Worm (Caenorhabditis elegans) whole organism, late embryonic: Measurements from ENCODE around the gene mma-1.

Source experiments
- C08G9.2 ChIP-seq: sonication (generic microtip); optimal IDR thresholded peaks from 2 replicates; lab custom pipeline; 2016; ENCODE audit warnings: mild to moderate bottlenecking, missing genetic modification characterization, moderate library complexity, missing compliant biosample characterization
- F13H6.1 ChIP-seq: sonication (generic microtip); optimal IDR thresholded peaks from 2 replicates; lab custom pipeline; 2016; ENCODE audit warnings: missing genetic modification characterization, missing compliant biosample characterization
- K02D7.2 ChIP-seq: sonication (generic microtip); optimal IDR thresholded peaks from 2 replicates; lab custom pipeline; 2017; ENCODE audit warnings: mild to moderate bottlenecking, missing genetic modification characterization, missing compliant biosample characterization
- K09A11.1 ChIP-seq: sonication (generic microtip); optimal IDR thresholded peaks from 2 replicates; lab custom pipeline; 2017; ENCODE audit warnings: antibody characterized with exemption, mild to moderate bottlenecking, missing genetic modification characterization, missing compliant biosample characterization; ENCODE audit not compliant: insufficient read depth
- T23F11.4 ChIP-seq: fragments of 200-800 bp; sonication (Bioruptor generic); optimal IDR thresholded peaks from 2 replicates; lab custom pipeline; 2018; ENCODE audit warnings: mild to moderate bottlenecking, missing genetic modification characterization, missing compliant biosample characterization
- ahr-1 ChIP-seq: sonication (generic microtip); optimal IDR thresholded peaks from 2 replicates; lab custom pipeline; 2016; ENCODE audit warnings: missing genetic modification characterization, missing compliant biosample characterization
- ceh-14 ChIP-seq: sonication (generic microtip); optimal IDR thresholded peaks from 2 replicates; lab custom pipeline; 2016; ENCODE audit warnings: missing genotype, missing genetic modification characterization, missing compliant biosample characterization
- ceh-19 ChIP-seq: fragments of 200-800 bp; sonication (Bioruptor generic); optimal IDR thresholded peaks from 2 replicates; lab custom pipeline; 2018; ENCODE audit warnings: mild to moderate bottlenecking, missing genetic modification characterization, missing compliant biosample characterization
- ceh-30 ChIP-seq: fragments of 150-350 bp; optimal IDR thresholded peaks from 2 replicates; lab custom pipeline; 2014; ENCODE audit warnings: missing biosample characterization, missing genetic modification characterization
- ceh-34 ChIP-seq: sonication (generic microtip); optimal IDR thresholded peaks from 2 replicates; lab custom pipeline; 2016; ENCODE audit warnings: mild to moderate bottlenecking, missing genetic modification characterization, missing compliant biosample characterization
- ceh-45 ChIP-seq: fragments of 200-800 bp; sonication (Bioruptor generic); IDR thresholded peaks from 2 replicates; pipeline ENCODE4 v1.3.6; 2022; ENCODE audit warnings: missing genetic modification reagents, missing genetic modification characterization, missing compliant biosample characterization
- ceh-6 ChIP-seq: fragments of 200-800 bp; sonication (Bioruptor generic); optimal IDR thresholded peaks from 2 replicates; lab custom pipeline; 2018; ENCODE audit warnings: mild to moderate bottlenecking, missing genetic modification characterization, missing compliant biosample characterization
- che-1 ChIP-seq: sonication (generic microtip); optimal IDR thresholded peaks from 2 replicates; lab custom pipeline; 2016; ENCODE audit warnings: mild to moderate bottlenecking, missing genetic modification characterization, missing compliant biosample characterization
- dmd-4 ChIP-seq: sonication (generic microtip); optimal IDR thresholded peaks from 2 replicates; lab custom pipeline; 2016; ENCODE audit warnings: borderline replicate concordance, missing genetic modification characterization, missing compliant biosample characterization
- dve-1 ChIP-seq: sonication (generic microtip); optimal IDR thresholded peaks from 2 replicates; lab custom pipeline; 2017; ENCODE audit warnings: antibody characterized with exemption, mild to moderate bottlenecking, missing genetic modification characterization, missing compliant biosample characterization
- elt-2 ChIP-seq: sonication (generic microtip); optimal IDR thresholded peaks from 2 replicates; lab custom pipeline; 2016; ENCODE audit warnings: missing genetic modification reagents, missing genetic modification characterization, missing compliant biosample characterization
- elt-4 ChIP-seq: sonication (generic microtip); optimal IDR thresholded peaks from 2 replicates; lab custom pipeline; 2016; ENCODE audit warnings: missing genetic modification characterization, missing compliant biosample characterization
- ets-4 ChIP-seq: sonication (generic microtip); optimal IDR thresholded peaks from 2 replicates; lab custom pipeline; 2016; ENCODE audit warnings: missing genetic modification characterization, missing compliant biosample characterization
- fax-1 ChIP-seq: sonication (generic microtip); optimal IDR thresholded peaks from 2 replicates; lab custom pipeline; 2016; ENCODE audit warnings: missing genotype, missing genetic modification characterization, missing compliant biosample characterization
- fkh-6 ChIP-seq: sonication (generic microtip); optimal IDR thresholded peaks from 2 replicates; lab custom pipeline; 2016; ENCODE audit warnings: missing genetic modification characterization, missing compliant biosample characterization
- hlh-8 ChIP-seq: sonication (generic microtip); optimal IDR thresholded peaks from 2 replicates; lab custom pipeline; 2016; ENCODE audit warnings: missing genotype, missing genetic modification characterization, missing compliant biosample characterization
- lim-6 ChIP-seq: sonication (generic microtip); optimal IDR thresholded peaks from 2 replicates; lab custom pipeline; 2016; ENCODE audit warnings: missing genetic modification characterization, missing compliant biosample characterization
- madf-2 ChIP-seq: sonication (generic microtip); optimal IDR thresholded peaks from 2 replicates; lab custom pipeline; 2017; ENCODE audit warnings: missing genetic modification characterization, missing compliant biosample characterization
- mec-3 ChIP-seq: sonication (generic microtip); optimal IDR thresholded peaks from 2 replicates; lab custom pipeline; 2016; ENCODE audit warnings: borderline replicate concordance, missing genetic modification characterization, missing compliant biosample characterization
- nfya-1 ChIP-seq: sonication (generic microtip); optimal IDR thresholded peaks from 2 replicates; lab custom pipeline; 2017; ENCODE audit warnings: missing genetic modification characterization, mild to moderate bottlenecking, missing compliant biosample characterization, antibody characterized with exemption, moderate library complexity
- pag-3 ChIP-seq: sonication (generic microtip); optimal IDR thresholded peaks from 2 replicates; lab custom pipeline; 2016; ENCODE audit warnings: missing compliant biosample characterization, missing genetic modification characterization, borderline replicate concordance
- pat-9 ChIP-seq: fragments of 200-800 bp; sonication (Bioruptor generic); optimal IDR thresholded peaks from 2 replicates; lab custom pipeline; 2018; ENCODE audit warnings: mild to moderate bottlenecking, missing genetic modification characterization, moderate library complexity, missing compliant biosample characterization
- pha-2 ChIP-seq: sonication (generic microtip); optimal IDR thresholded peaks from 2 replicates; lab custom pipeline; 2017; ENCODE audit warnings: mild to moderate bottlenecking, missing genetic modification characterization, missing compliant biosample characterization
- pha-4 ChIP-seq: fragments of 150-350 bp; optimal IDR thresholded peaks from 2 replicates; lab custom pipeline; 2018; ENCODE audit warnings: missing biosample characterization, missing genetic modification reagents, missing genetic modification characterization
- pqm-1 ChIP-seq: sonication (generic microtip); optimal IDR thresholded peaks from 2 replicates; lab custom pipeline; 2016; ENCODE audit warnings: missing genetic modification characterization, missing compliant biosample characterization
- pros-1 ChIP-seq: fragments of 150-350 bp; optimal IDR thresholded peaks from 2 replicates; lab custom pipeline; 2014; ENCODE audit warnings: missing biosample characterization, missing genetic modification reagents, missing genetic modification characterization
- ref-2 ChIP-seq: sonication (generic microtip); optimal IDR thresholded peaks from 2 replicates; lab custom pipeline; 2016; ENCODE audit warnings: missing genetic modification characterization, missing compliant biosample characterization
- rnt-1 ChIP-seq: sonication (generic microtip); optimal IDR thresholded peaks from 2 replicates; lab custom pipeline; 2016; ENCODE audit warnings: missing genetic modification characterization, missing compliant biosample characterization
- sdc-2 ChIP-seq: sonication (generic microtip); optimal IDR thresholded peaks from 2 replicates; lab custom pipeline; 2016; ENCODE audit warnings: missing genotype, missing genetic modification characterization, missing compliant biosample characterization
- sox-2 ChIP-seq: fragments of 200-800 bp; sonication (Bioruptor generic); IDR thresholded peaks from 2 replicates; pipeline ENCODE4 v1.3.6; 2022; ENCODE audit warnings: missing genetic modification reagents, missing genetic modification characterization, missing compliant biosample characterization
- tbx-2 ChIP-seq: sonication (generic microtip); optimal IDR thresholded peaks from 2 replicates; lab custom pipeline; 2016; ENCODE audit warnings: missing genetic modification characterization, missing compliant biosample characterization
- tbx-7 ChIP-seq: sonication (generic microtip); optimal IDR thresholded peaks from 2 replicates; lab custom pipeline; 2016; ENCODE audit warnings: missing genotype, missing genetic modification characterization, missing compliant biosample characterization
- ttx-3 ChIP-seq: sonication (generic microtip); optimal IDR thresholded peaks from 2 replicates; lab custom pipeline; 2016; ENCODE audit warnings: missing genetic modification reagents, missing genetic modification characterization, missing compliant biosample characterization
- unc-42 ChIP-seq: sonication (generic microtip); optimal IDR thresholded peaks from 2 replicates; lab custom pipeline; 2016; ENCODE audit warnings: missing genotype, missing genetic modification characterization, missing compliant biosample characterization
- ztf-16 ChIP-seq: sonication (generic microtip); optimal IDR thresholded peaks from 2 replicates; lab custom pipeline; 2017; ENCODE audit warnings: missing genetic modification characterization, missing compliant biosample characterization

mma-1 gene

DNA sequence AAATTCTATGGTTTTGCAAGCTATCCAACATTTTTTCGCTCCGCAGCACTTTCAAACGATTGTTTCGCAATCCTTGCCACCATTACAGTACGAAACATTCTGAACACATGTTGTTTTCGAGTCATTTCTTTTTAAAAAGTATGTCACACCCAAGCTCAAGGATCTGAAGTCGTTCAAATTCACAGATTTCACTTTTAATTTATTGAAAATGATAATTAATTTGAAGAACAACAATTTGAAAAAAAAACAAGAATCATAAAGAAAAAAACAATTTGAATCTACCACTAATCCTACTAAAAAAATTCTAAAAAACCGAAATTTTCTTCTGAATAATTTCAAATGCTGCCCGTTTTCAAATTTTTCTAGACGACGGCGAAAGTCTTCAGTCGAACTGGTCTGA is 3.7 kb downstream of the mma-1 start, which contains the start of gene C14C10.2:
Gene C14C10.2, minus strand, starts transcription at position 101 of the 400 bp plus-strand sequence.
- no peak for TF ChIP-seq che-1 (tag; lab: Kevin White, UChicago)

DNA sequence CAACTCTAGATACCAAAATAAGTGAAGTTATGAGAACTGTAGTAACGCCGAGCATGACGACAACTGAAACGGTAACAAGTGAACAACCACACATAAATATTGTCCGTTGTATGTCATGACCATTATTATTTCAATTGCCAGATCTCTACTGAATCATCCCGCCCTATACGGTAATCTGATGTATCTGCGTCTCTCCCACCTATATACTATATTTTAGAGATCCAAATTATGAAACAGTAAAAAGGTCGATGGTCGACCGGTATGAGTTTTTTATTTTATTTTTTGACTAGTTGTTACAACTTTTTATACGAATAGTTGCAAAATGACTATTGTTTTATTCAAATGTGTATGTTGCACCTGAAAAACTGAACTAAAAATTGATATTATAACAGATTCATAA is 5.5 kb downstream of the mma-1 start, which contains the start of gene ttr-43:
Gene ttr-43, minus strand, starts transcription at position 101 of the 400 bp plus-strand sequence.
- no peak for TF ChIP-seq ceh-14 (tag; lab: Kevin White, UChicago)
- no peak for TF ChIP-seq pha-4 (tag; lab: Kevin White, UChicago)
- no peak for TF ChIP-seq elt-4 (tag; lab: Kevin White, UChicago)
- no peak for TF ChIP-seq pat-9 (tag; lab: Kevin White, UChicago)
- no peak for TF ChIP-seq fax-1 (tag; lab: Kevin White, UChicago)
- no peak for TF ChIP-seq sox-2 (GFP tag; lab: Robert Waterston, UW)
- no peak for TF ChIP-seq nfya-1 (tag; lab: Kevin White, UChicago)
- TF ChIP-seq ceh-34 (tag; lab: Kevin White, UChicago) = no peak
- no peak for TF ChIP-seq ets-4 (tag; lab: Kevin White, UChicago)
- TF ChIP-seq, all 69 proteins: peak for 0

- TF ChIP-seq pag-3 (tag; lab: Kevin White, UChicago) (no peak), ahr-1 (tag; lab: Kevin White, UChicago) (no peak), K09A11.1 (no peak), tbx-2 (tag; lab: Kevin White, UChicago) (no peak), dmd-4 (tag; lab: Kevin White, UChicago) (no peak), ceh-19 (GFP tag; lab: Kevin White, UChicago) (no peak), K02D7.2 (tag; lab: Kevin White, UChicago) (no peak), sdc-2 (tag; lab: Kevin White, UChicago) (no peak), mec-3 (tag; lab: Kevin White, UChicago) (no peak), ceh-14 (tag; lab: Kevin White, UChicago) (no peak), tbx-7 (tag; lab: Kevin White, UChicago) (no peak), T23F11.4 (GFP tag; lab: Kevin White, UChicago) (no peak), ceh-45 (no peak), C08G9.2 (tag; lab: Kevin White, UChicago) (no peak)
Observed at ce11 chrV:12588030-12588429, 8.1 kb downstream of the mma-1 start, which contains the start of gene C14C10.1. TSS of gene C14C10.1 (plus strand) at chrV:12588330.

ce11 chrV:12586793-12587192 is 9.3 kb downstream of the mma-1 start:
- no peak for TF ChIP-seq dmd-4 (tag; lab: Kevin White, UChicago)
- no peak for TF ChIP-seq fkh-6 (tag; lab: Kevin White, UChicago)
- no peak for TF ChIP-seq unc-42 (tag; lab: Kevin White, UChicago)
- TF ChIP-seq ceh-6 (GFP tag; lab: Kevin White, UChicago) = no peak
- no peak for TF ChIP-seq rnt-1 (tag; lab: Kevin White, UChicago)
- TF ChIP-seq lim-6 (tag; lab: Kevin White, UChicago) = no peak
- TF ChIP-seq C08G9.2 (tag; lab: Kevin White, UChicago) = no peak
- no peak for TF ChIP-seq pqm-1 (tag; lab: Kevin White, UChicago)
- no peak for TF ChIP-seq tbx-2 (tag; lab: Kevin White, UChicago)
- TF ChIP-seq ttx-3 = no peak
- no peak for TF ChIP-seq ceh-14 (tag; lab: Kevin White, UChicago)

ce11 chrV:12584771-12585170 is 11.3 kb downstream of the mma-1 start:
- TF ChIP-seq lim-6 (tag; lab: Kevin White, UChicago) = no peak
- no peak for TF ChIP-seq ceh-30
- no peak for TF ChIP-seq F13H6.1 (tag; lab: Kevin White, UChicago)
- no peak for TF ChIP-seq hlh-8 (tag; lab: Kevin White, UChicago)
- TF ChIP-seq sox-2 (GFP tag; lab: Robert Waterston, UW) = no peak
- no peak for TF ChIP-seq elt-2
- TF ChIP-seq tbx-2 (tag; lab: Kevin White, UChicago) = no peak
- TF ChIP-seq pros-1 (tag; lab: Kevin White, UChicago) = no peak
- no peak for TF ChIP-seq ztf-16 (tag; lab: Kevin White, UChicago)
- TF ChIP-seq pqm-1 (tag; lab: Kevin White, UChicago) = no peak
- no peak for TF ChIP-seq dmd-4 (tag; lab: Kevin White, UChicago)
- TF ChIP-seq elt-4 (tag; lab: Kevin White, UChicago) = no peak
- TF ChIP-seq madf-2 (tag; lab: Kevin White, UChicago) = no peak
- no peak for TF ChIP-seq fkh-6 (tag; lab: Kevin White, UChicago)
- no peak for TF ChIP-seq dve-1 (tag; lab: Kevin White, UChicago)
- no peak for TF ChIP-seq ceh-6 (GFP tag; lab: Kevin White, UChicago)
- no peak for TF ChIP-seq ref-2
- no peak for TF ChIP-seq pha-2
- TF ChIP-seq, all 69 proteins: peak for 0
